Worm (Caenorhabditis elegans): ENCODE data around the gene epg-9.

DNA sequence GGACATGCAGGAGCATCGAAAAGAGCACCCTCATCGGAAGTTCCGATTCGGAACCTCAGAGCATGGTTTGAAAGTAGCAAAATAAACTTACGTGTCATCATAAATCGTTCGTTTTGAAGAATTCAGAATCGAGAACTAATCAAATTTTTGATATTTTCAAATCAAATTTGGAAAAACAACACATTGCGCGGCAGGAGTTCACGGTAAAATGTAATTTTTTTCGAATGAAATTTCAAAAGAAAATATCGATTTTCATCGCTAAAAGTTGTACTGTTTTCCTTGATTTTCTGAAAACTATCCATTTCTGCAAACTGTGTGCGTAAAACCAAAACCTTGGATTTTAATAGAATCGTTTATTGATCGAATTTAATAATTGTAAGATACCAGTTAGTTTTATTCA, 37.0 kb upstream of the epg-9 start, which contains the start of gene Y69A2AR.24:
- TF ChIP-seq eor-1 (tag; optimal IDR thresholded peaks at IDR 0.05) (no peak), ceh-82 (tag; optimal IDR thresholded peaks at IDR 0.05) (no peak)

Measured in whole organism, L3 larva.